Worm (Caenorhabditis elegans) whole organism, mixed stage, embryonic: ENCODE results near the gene chin-1.

Experiments used
- M03D4.4 ChIP-seq: sonication (generic microtip); optimal IDR thresholded peaks from 2 replicates; lab custom pipeline; 2017; ENCODE audit warnings: mild to moderate bottlenecking, missing genetic modification characterization, missing compliant biosample characterization
- bed-3 ChIP-seq: fragments of 200-800 bp; sonication (Bioruptor generic); optimal IDR thresholded peaks from 3 replicates; lab custom pipeline; 2018; ENCODE audit warnings: mild to moderate bottlenecking, missing genetic modification characterization, moderate library complexity, missing compliant biosample characterization
- blmp-1 ChIP-seq: fragments of 150-350 bp; optimal IDR thresholded peaks from 2 replicates; lab custom pipeline; 2014; ENCODE audit warnings: missing biosample characterization, missing genetic modification characterization
- ceh-39 ChIP-seq: fragments of 150-350 bp; optimal IDR thresholded peaks from 2 replicates; lab custom pipeline; 2014; ENCODE audit warnings: missing biosample characterization, missing genetic modification characterization
- ceh-43 ChIP-seq: fragments of 200-800 bp; sonication (Bioruptor generic); optimal IDR thresholded peaks from 2 replicates; lab custom pipeline; 2018; ENCODE audit warnings: mild to moderate bottlenecking, missing genetic modification characterization, moderate library complexity, missing compliant biosample characterization
- ceh-83 ChIP-seq: fragments of 200-800 bp; sonication (Bioruptor generic); optimal IDR thresholded peaks from 2 replicates; lab custom pipeline; 2018; ENCODE audit warnings: mild to moderate bottlenecking, missing genetic modification characterization, missing compliant biosample characterization
- ces-1 ChIP-seq: fragments of 150-350 bp; optimal IDR thresholded peaks from 2 replicates; lab custom pipeline; 2014; ENCODE audit warnings: missing biosample characterization, missing genetic modification reagents, missing genetic modification characterization
- cnd-1 ChIP-seq: fragments of 200-800 bp; sonication (Bioruptor generic); optimal IDR thresholded peaks from 2 replicates; lab custom pipeline; 2018; ENCODE audit warnings: mild to moderate bottlenecking, missing genetic modification characterization, missing compliant biosample characterization
- drap-1 ChIP-seq: fragments of 200-800 bp; sonication (Bioruptor generic); optimal IDR thresholded peaks from 3 replicates; lab custom pipeline; 2018; ENCODE audit warnings: mild to moderate bottlenecking, missing genetic modification characterization, missing compliant biosample characterization
- elt-1 ChIP-seq: sonication (generic microtip); optimal IDR thresholded peaks from 2 replicates; lab custom pipeline; 2017; ENCODE audit warnings: missing genetic modification characterization, mild to moderate bottlenecking, missing compliant biosample characterization, antibody characterized with exemption, moderate library complexity, borderline replicate concordance; ENCODE audit not compliant: insufficient read depth
- elt-3 ChIP-seq: fragments of 150-350 bp; optimal IDR thresholded peaks from 2 replicates; lab custom pipeline; 2014; ENCODE audit warnings: missing biosample characterization, missing genetic modification characterization
- flh-1 ChIP-seq: fragments of 200-800 bp; sonication (Bioruptor generic); optimal IDR thresholded peaks from 2 replicates; lab custom pipeline; 2018; ENCODE audit warnings: mild to moderate bottlenecking, missing genetic modification characterization, moderate library complexity, missing compliant biosample characterization
- ham-2 ChIP-seq: fragments of 200-800 bp; sonication (Bioruptor generic); optimal IDR thresholded peaks from 2 replicates; lab custom pipeline; 2018; ENCODE audit warnings: mild to moderate bottlenecking, missing genetic modification characterization, missing compliant biosample characterization
- hlh-1 ChIP-seq: fragments of 150-350 bp; optimal IDR thresholded peaks from 2 replicates; lab custom pipeline; 2014; ENCODE audit warnings: missing biosample characterization, missing genetic modification reagents, missing genetic modification characterization
- lin-13 ChIP-seq: fragments of 150-350 bp; optimal IDR thresholded peaks from 2 replicates; lab custom pipeline; 2014; ENCODE audit warnings: missing biosample characterization, missing genetic modification characterization
- lin-32 ChIP-seq: fragments of 200-800 bp; sonication (Bioruptor generic); optimal IDR thresholded peaks from 2 replicates; lab custom pipeline; 2018; ENCODE audit warnings: mild to moderate bottlenecking, missing genetic modification characterization, missing compliant biosample characterization
- lsy-2 ChIP-seq: fragments of 150-350 bp; optimal IDR thresholded peaks from 2 replicates; lab custom pipeline; 2014; ENCODE audit warnings: missing biosample characterization, missing genetic modification characterization
- mab-5 ChIP-seq: fragments of 150-350 bp; optimal IDR thresholded peaks from 2 replicates; lab custom pipeline; 2014; ENCODE audit warnings: missing biosample characterization, missing genetic modification characterization
- mep-1 ChIP-seq: fragments of 150-350 bp; optimal IDR thresholded peaks from 2 replicates; lab custom pipeline; 2017; ENCODE audit warnings: missing biosample characterization, missing genetic modification reagents, missing genetic modification characterization, inconsistent platforms
- mls-2 ChIP-seq: sonication (generic microtip); optimal IDR thresholded peaks from 2 replicates; lab custom pipeline; 2016; ENCODE audit warnings: mild to moderate bottlenecking, missing genetic modification characterization, moderate library complexity, missing compliant biosample characterization
- nhr-12 ChIP-seq: fragments of 150-350 bp; optimal IDR thresholded peaks from 2 replicates; lab custom pipeline; 2014; ENCODE audit warnings: missing biosample characterization, missing genetic modification characterization
- nhr-2 ChIP-seq: fragments of 150-350 bp; optimal IDR thresholded peaks from 2 replicates; lab custom pipeline; 2014; ENCODE audit warnings: missing biosample characterization, missing genetic modification characterization
- nhr-237 ChIP-seq: fragments of 150-350 bp; optimal IDR thresholded peaks from 2 replicates; lab custom pipeline; 2014; ENCODE audit warnings: missing biosample characterization, missing genetic modification characterization
- nhr-28 ChIP-seq: fragments of 150-350 bp; optimal IDR thresholded peaks from 2 replicates; lab custom pipeline; 2014; ENCODE audit warnings: missing biosample characterization, missing genetic modification characterization
- nhr-76 ChIP-seq: sonication (generic microtip); optimal IDR thresholded peaks from 2 replicates; lab custom pipeline; 2017; ENCODE audit warnings: missing biosample characterization, missing genetic modification characterization
- pha-4 ChIP-seq: fragments of 150-350 bp; optimal IDR thresholded peaks from 2 replicates; lab custom pipeline; 2018; ENCODE audit warnings: missing biosample characterization, missing genetic modification reagents, missing genetic modification characterization
- sem-2 ChIP-seq: fragments of 200-800 bp; sonication (Bioruptor generic); optimal IDR thresholded peaks from 2 replicates; lab custom pipeline; 2018; ENCODE audit warnings: mild to moderate bottlenecking, missing genetic modification characterization, missing compliant biosample characterization
- sptf-1 ChIP-seq: sonication (generic microtip); optimal IDR thresholded peaks from 2 replicates; lab custom pipeline; 2017; ENCODE audit warnings: mild to moderate bottlenecking, missing genetic modification characterization, moderate library complexity, missing compliant biosample characterization
- tbx-8 ChIP-seq: fragments of 200-800 bp; sonication (Bioruptor generic); optimal IDR thresholded peaks from 2 replicates; lab custom pipeline; 2018; ENCODE audit warnings: mild to moderate bottlenecking, missing genetic modification characterization, moderate library complexity, missing compliant biosample characterization
- unc-120 ChIP-seq: sonication (generic microtip); optimal IDR thresholded peaks from 2 replicates; lab custom pipeline; 2017; ENCODE audit warnings: missing genetic modification characterization, missing compliant biosample characterization; ENCODE audit not compliant: poor library complexity, severe bottlenecking
- unc-62 ChIP-seq: fragments of 150-350 bp; optimal IDR thresholded peaks from 2 replicates; lab custom pipeline; 2014; ENCODE audit warnings: missing biosample characterization, missing genetic modification reagents, missing genetic modification characterization
- zip-8 ChIP-seq: fragments of 150-350 bp; optimal IDR thresholded peaks from 2 replicates; lab custom pipeline; 2014; ENCODE audit warnings: missing biosample characterization, missing genetic modification characterization
- ztf-11 ChIP-seq: fragments of 150-350 bp; optimal IDR thresholded peaks from 2 replicates; lab custom pipeline; 2014; ENCODE audit warnings: missing biosample characterization, missing genetic modification characterization

chin-1 gene

ce11 chrIII:1009775-1010174, 27.2 kb downstream of the chin-1 start, which contains the start of gene clc-24:
Gene clc-24, plus strand, starts transcription at chrIII:1010037.
- TF ChIP-seq lsy-2 (no peak), ceh-39 (tag; lab: Kevin White, UChicago) (no peak), flh-1 (GFP tag; lab: Kevin White, UChicago) (no peak), blmp-1 (tag; lab: Kevin White, UChicago) (no peak), tbx-8 (GFP tag; lab: Kevin White, UChicago) (no peak), sptf-1 (tag; lab: Kevin White, UChicago) (no peak), nhr-2 (tag; lab: Kevin White, UChicago) (no peak), elt-1 (tag; lab: Kevin White, UChicago) (no peak), hlh-1 (no peak), nhr-237 (tag; lab: Kevin White, UChicago) (no peak), unc-120 (no peak), cnd-1 (tag; lab: Kevin White, UChicago) (no peak), ztf-11 (tag; lab: Kevin White, UChicago) (no peak), ceh-43 (no peak)

ce11 chrIII:1008091-1008490, 28.9 kb downstream of the chin-1 start, which contains the start of gene clc-27:
Gene clc-27, plus strand, starts transcription at chrIII:1008391.
- TF ChIP-seq sptf-1 (tag; lab: Kevin White, UChicago) (no peak), unc-120 (no peak), elt-3 (tag; lab: Kevin White, UChicago) (no peak), lsy-2 (no peak), elt-1 (tag; lab: Kevin White, UChicago) (no peak), nhr-76 (tag; lab: Kevin White, UChicago) (no peak), nhr-12 (tag; lab: Kevin White, UChicago) (no peak), lin-13 (tag; lab: Kevin White, UChicago) (no peak), nhr-28 (tag; lab: Kevin White, UChicago) (no peak), ceh-43 (no peak), M03D4.4 (tag; lab: Kevin White, UChicago) (no peak), ham-2 (GFP tag; lab: Kevin White, UChicago) (no peak), blmp-1 (tag; lab: Kevin White, UChicago) (no peak), nhr-2 (tag; lab: Kevin White, UChicago) (no peak), zip-8 (tag; lab: Kevin White, UChicago) (no peak), ceh-39 (tag; lab: Kevin White, UChicago) (no peak)

ce11 chrIII:1007143-1007905, 29.7 kb downstream of the chin-1 start:
- TF ChIP-seq blmp-1 (tag; lab: Kevin White, UChicago) (no peak), mls-2 (tag; lab: Kevin White, UChicago) (no peak), ceh-83 (GFP tag; lab: Kevin White, UChicago) (no peak), nhr-76 (tag; lab: Kevin White, UChicago) (no peak), nhr-28 (tag; lab: Kevin White, UChicago) (no peak), tbx-8 (GFP tag; lab: Kevin White, UChicago) (no peak), bed-3 (no peak), mab-5 (tag; lab: Kevin White, UChicago) (no peak), sem-2 (GFP tag; lab: Kevin White, UChicago) (no peak), nhr-2 (tag; lab: Kevin White, UChicago) (no peak), ceh-43 (no peak), mep-1 (no peak), unc-62 (no peak), ceh-39 (tag; lab: Kevin White, UChicago) (no peak), drap-1 (no peak), pha-4 (tag; lab: Kevin White, UChicago) (no peak), nhr-237 (tag; lab: Kevin White, UChicago) (no peak), lin-32 (GFP tag; lab: Kevin White, UChicago) (no peak), ham-2 (GFP tag; lab: Kevin White, UChicago) (no peak), cnd-1 (tag; lab: Kevin White, UChicago) (no peak)

- TF ChIP-seq M03D4.4 (tag; lab: Kevin White, UChicago) (no peak), lin-32 (GFP tag; lab: Kevin White, UChicago) (no peak), sptf-1 (tag; lab: Kevin White, UChicago) (no peak), mab-5 (tag; lab: Kevin White, UChicago) (no peak), elt-1 (tag; lab: Kevin White, UChicago) (no peak), mep-1 (no peak), tbx-8 (GFP tag; lab: Kevin White, UChicago) (no peak), unc-62 (no peak), zip-8 (tag; lab: Kevin White, UChicago) (no peak), hlh-1 (no peak), drap-1 (no peak), blmp-1 (tag; lab: Kevin White, UChicago) (no peak), sem-2 (GFP tag; lab: Kevin White, UChicago) (no peak), lin-13 (tag; lab: Kevin White, UChicago) (no peak), ces-1 (no peak), ceh-39 (tag; lab: Kevin White, UChicago) (no peak), ceh-83 (GFP tag; lab: Kevin White, UChicago) (no peak), mls-2 (tag; lab: Kevin White, UChicago) (no peak)
Measured at ce11 chrIII:1004464-1004863, 32.5 kb downstream of the chin-1 start.
